Worm (Caenorhabditis elegans): ENCODE measurements around the gene B0034.2.
A peak's percentile ranks its signal among the peaks of the same experiment; 100 is the strongest.

B0034.2 gene

DNA sequence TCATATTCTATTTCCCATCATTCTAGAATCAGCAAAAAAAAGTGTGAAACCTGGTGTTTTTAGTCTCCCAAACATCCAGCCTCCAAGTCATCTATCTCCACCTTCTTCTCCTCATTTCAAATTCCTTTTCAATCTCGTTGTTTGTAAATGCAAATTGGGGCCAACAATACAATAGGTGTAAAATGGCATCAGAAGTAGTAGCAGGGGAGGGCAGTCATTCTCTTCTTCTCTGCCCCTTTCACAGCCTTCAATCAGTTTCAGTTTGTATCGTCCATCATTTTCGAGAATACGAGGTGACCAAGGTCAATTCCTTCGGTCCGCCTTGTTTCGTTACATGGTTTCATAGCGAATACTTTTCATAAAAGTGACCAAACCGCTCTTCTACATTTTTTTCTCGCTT is 25.1 kb upstream of the B0034.2 start, which contains the start of gene B0034.4:
Gene B0034.4 (minus strand): TSS at position 229 of the 400 bp plus-strand sequence.
- no peak for TF ChIP-seq F23B12.7 (tag; optimal IDR thresholded peaks at IDR 0.05; ENCODE audit: insufficient read depth)

DNA sequence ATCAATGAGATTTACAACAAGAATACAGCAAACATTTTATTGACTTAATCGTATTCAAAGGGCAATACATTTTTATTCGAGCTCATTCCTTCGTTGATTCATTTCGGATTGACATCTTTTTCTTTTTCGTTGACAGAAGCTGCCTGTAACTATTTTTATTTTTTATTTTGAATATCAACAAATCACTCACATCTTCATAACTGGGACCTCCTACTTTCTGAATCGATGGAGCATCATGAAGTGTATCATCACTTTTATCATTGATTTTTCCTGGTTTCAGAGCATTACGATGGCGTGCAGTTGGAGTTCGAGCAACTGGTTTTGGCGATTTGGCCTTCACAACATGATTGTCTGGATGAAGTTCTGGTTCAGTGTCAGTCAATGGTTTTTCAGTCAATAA is 23.9 kb upstream of the B0034.2 start, which contains the start of gene B0034.1:
Gene B0034.1 (plus strand): TSS at position 301 of the 400 bp plus-strand sequence.
- TF ChIP-seq ztf-18 (tag; optimal IDR thresholded peaks at IDR 0.05) (no peak), madf-10 (tag; optimal IDR thresholded peaks at IDR 0.05) (no peak), F55B11.4 (tag; optimal IDR thresholded peaks at IDR 0.05; ENCODE audit: borderline replicate concordance, insufficient read depth) (no peak), attf-5 (GFP tag; optimal IDR thresholded peaks at IDR 0.05) (no peak), lin-26 (GFP tag; IDR thresholded peaks at IDR 0.05) (no peak), F57A8.1 (GFP tag; optimal IDR thresholded peaks at IDR 0.05) (no peak), tbx-9 (tag; optimal IDR thresholded peaks at IDR 0.05; ENCODE audit: borderline replicate concordance) (no peak), ceh-91 (GFP tag; IDR thresholded peaks at IDR 0.05) (no peak), lsy-27 (tag; optimal IDR thresholded peaks at IDR 0.05; ENCODE audit: borderline replicate concordance, insufficient read depth) (no peak), T07F8.4 (tag; optimal IDR thresholded peaks at IDR 0.05) (no peak), lsl-1 (GFP tag; optimal IDR thresholded peaks at IDR 0.05) (no peak)

DNA sequence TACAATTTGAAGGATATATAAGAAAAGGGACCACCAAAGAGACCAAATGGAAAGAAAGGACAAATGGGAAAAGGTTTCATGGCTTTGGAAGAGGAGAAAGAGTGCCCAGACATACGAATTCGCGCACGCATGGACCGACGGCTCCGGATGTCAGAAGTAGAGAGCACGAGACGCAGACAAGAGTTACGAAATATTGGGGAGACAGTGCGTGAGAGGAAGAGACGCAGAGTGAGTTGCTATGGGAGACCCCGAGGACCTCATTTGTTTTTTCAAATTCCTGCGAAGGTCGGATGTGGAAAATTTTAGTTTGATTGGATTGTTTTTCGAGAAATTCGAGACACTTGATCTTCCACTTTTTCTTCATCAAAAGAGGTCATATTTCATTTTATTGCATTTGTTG is 22.5 kb upstream of the B0034.2 start:
- TF ChIP-seq hmg-1.2 (GFP tag; IDR thresholded peaks at IDR 0.05): peak; percentile 80
- TF ChIP-seq cebp-1 (GFP tag; IDR thresholded peaks at IDR 0.05): peak; percentile 73
- TF ChIP-seq cebp-1 (tag; optimal IDR thresholded peaks at IDR 0.05): no peak
- no peak for TF ChIP-seq ztf-26 (tag; optimal IDR thresholded peaks at IDR 0.05)

DNA sequence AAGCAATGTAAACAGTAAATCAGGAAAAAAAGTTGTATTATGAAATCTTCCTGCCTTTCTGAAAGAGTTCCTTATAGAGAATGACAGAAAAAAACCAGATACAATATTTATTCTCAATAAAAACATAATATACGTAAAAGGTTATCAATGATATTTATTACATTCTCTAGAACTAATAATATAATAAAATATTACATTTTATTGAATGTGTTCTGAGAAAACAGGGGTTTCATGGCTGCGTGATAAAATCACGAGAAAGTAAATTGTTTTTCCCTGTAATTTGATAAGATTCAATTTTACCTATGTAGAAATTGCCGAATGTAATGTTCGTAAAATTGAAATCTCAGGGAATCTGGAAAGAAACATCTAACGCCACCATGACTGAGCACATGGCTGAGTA is 20.8 kb upstream of the B0034.2 start:
- TF ChIP-seq mxl-1 (tag; optimal IDR thresholded peaks at IDR 0.05) (no peak), hlh-26 (GFP tag; conservative IDR thresholded peaks at IDR 0.05) (no peak), die-1 (tag; optimal IDR thresholded peaks at IDR 0.05) (no peak), B0261.1 (tag; optimal IDR thresholded peaks at IDR 0.05) (no peak), lag-1 (GFP tag; IDR thresholded peaks at IDR 0.05) (no peak), fkh-3 (tag; optimal IDR thresholded peaks at IDR 0.05) (no peak), tlf-1 (GFP tag; optimal IDR thresholded peaks at IDR 0.05) (no peak), ztf-3 (GFP tag; optimal IDR thresholded peaks at IDR 0.05) (no peak), egrh-3 (GFP tag; IDR thresholded peaks at IDR 0.05) (no peak)

DNA sequence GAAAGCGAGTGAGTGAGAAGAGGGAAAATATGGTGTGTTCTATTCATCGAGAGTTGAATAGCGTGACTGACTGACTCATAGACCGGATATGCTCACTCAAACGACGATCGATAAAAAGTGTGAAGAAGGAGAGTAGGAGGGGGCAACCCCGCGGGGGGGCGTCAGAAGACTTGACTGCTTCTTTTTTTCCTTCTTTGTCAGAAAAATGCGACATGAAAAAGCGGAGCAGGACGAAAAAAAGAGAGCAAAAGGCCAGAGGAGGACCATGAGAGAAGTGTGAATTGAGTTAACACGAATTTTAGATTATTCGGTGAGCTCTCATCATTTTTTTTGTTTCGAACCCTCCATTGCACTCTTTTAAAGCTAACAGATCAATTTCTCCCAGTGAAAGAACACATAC is 18.2 kb upstream of the B0034.2 start:
- no peak for TF ChIP-seq ceh-27 (GFP tag; optimal IDR thresholded peaks at IDR 0.05)
- no peak for TF ChIP-seq C17E4.6 (GFP tag; IDR thresholded peaks at IDR 0.05)
- TF ChIP-seq unc-62 (GFP tag; optimal IDR thresholded peaks at IDR 0.05): no peak
- TF ChIP-seq zfh-2 (GFP tag; conservative IDR thresholded peaks at IDR 0.05): peak; percentile 53; the same call in 1 of the 2 replicates
- TF ChIP-seq rpc-1 (optimal IDR thresholded peaks at IDR 0.05): no peak
- TF ChIP-seq rpc-1 (tag; optimal IDR thresholded peaks at IDR 0.05): no peak
- no peak for TF ChIP-seq F52B5.7 (tag; optimal IDR thresholded peaks at IDR 0.05)
- no peak for TF ChIP-seq ztf-25 (GFP tag; IDR thresholded peaks at IDR 0.05)
- no peak for TF ChIP-seq ekl-4 (GFP tag; IDR thresholded peaks at IDR 0.05)
- TF ChIP-seq bed-1 (GFP tag; IDR thresholded peaks at IDR 0.05): no peak
- no peak for TF ChIP-seq mcd-1 (GFP tag; IDR thresholded peaks at IDR 0.05)
- TF ChIP-seq madf-6 (GFP tag; IDR thresholded peaks at IDR 0.05): no peak
- no peak for TF ChIP-seq F10E7.11 (tag; optimal IDR thresholded peaks at IDR 0.05)
- no peak for TF ChIP-seq lin-40 (tag; optimal IDR thresholded peaks at IDR 0.05)
- no peak for TF ChIP-seq mxl-1 (tag; optimal IDR thresholded peaks at IDR 0.05)
- peak; percentile 2 for TF ChIP-seq chd-7 (tag; optimal IDR thresholded peaks at IDR 0.05)
- no peak for TF ChIP-seq F57A8.1 (GFP tag; optimal IDR thresholded peaks at IDR 0.05)
- no peak for TF ChIP-seq ets-4 (GFP tag; optimal IDR thresholded peaks at IDR 0.05)
- no peak for TF ChIP-seq tbx-9 (tag; optimal IDR thresholded peaks at IDR 0.05; ENCODE audit: borderline replicate concordance)

All from whole organism, young adult.